Worm (Caenorhabditis elegans): Measurements from ENCODE around the gene D1005.6.

- no peak for TF ChIP-seq unc-62 (GFP tag; optimal IDR thresholded peaks at IDR 0.05)
- TF ChIP-seq nhr-12 (tag; optimal IDR thresholded peaks at IDR 0.05), result no peak
- no peak for TF ChIP-seq jun-1 (tag; optimal IDR thresholded peaks at IDR 0.05)
- no peak for TF ChIP-seq fkh-10 (GFP tag; optimal IDR thresholded peaks at IDR 0.05)
- no peak for TF ChIP-seq elt-1 (tag; optimal IDR thresholded peaks at IDR 0.05)
- no peak for TF ChIP-seq pha-4 (tag; optimal IDR thresholded peaks at IDR 0.05)
- TF ChIP-seq lin-15B (tag; optimal IDR thresholded peaks at IDR 0.05), result no peak
- no peak for TF ChIP-seq nfya-1 (tag; optimal IDR thresholded peaks at IDR 0.05; ENCODE audit: insufficient read depth)
- no peak for TF ChIP-seq ama-1 (optimal IDR thresholded peaks at IDR 0.05)
- no peak for TF ChIP-seq nhr-76 (tag; optimal IDR thresholded peaks at IDR 0.05)
Measured at ce11 chrX:1476005-1476404, 11.4 kb upstream of the D1005.6 start.
